Worm (Caenorhabditis elegans) whole organism, mixed stage, embryonic: ENCODE measurements around the gene F46G11.4.

Experiments
- blmp-1 ChIP-seq: fragments of 150-350 bp; optimal IDR thresholded peaks from 2 replicates; lab custom pipeline; 2014; ENCODE audit warnings: missing biosample characterization, missing genetic modification characterization
- elt-3 ChIP-seq: fragments of 150-350 bp; optimal IDR thresholded peaks from 2 replicates; lab custom pipeline; 2014; ENCODE audit warnings: missing biosample characterization, missing genetic modification characterization
- ham-2 ChIP-seq: fragments of 200-800 bp; sonication (Bioruptor generic); optimal IDR thresholded peaks from 2 replicates; lab custom pipeline; 2018; ENCODE audit warnings: mild to moderate bottlenecking, missing genetic modification characterization, missing compliant biosample characterization
- lin-32 ChIP-seq: fragments of 200-800 bp; sonication (Bioruptor generic); optimal IDR thresholded peaks from 2 replicates; lab custom pipeline; 2018; ENCODE audit warnings: mild to moderate bottlenecking, missing genetic modification characterization, missing compliant biosample characterization
- nhr-28 ChIP-seq: fragments of 150-350 bp; optimal IDR thresholded peaks from 2 replicates; lab custom pipeline; 2014; ENCODE audit warnings: missing biosample characterization, missing genetic modification characterization
- pha-4 ChIP-seq: fragments of 150-350 bp; optimal IDR thresholded peaks from 2 replicates; lab custom pipeline; 2018; ENCODE audit warnings: missing biosample characterization, missing genetic modification reagents, missing genetic modification characterization
- snpc-4 ChIP-seq: fragments of 150-350 bp; optimal IDR thresholded peaks from 2 replicates; lab custom pipeline; 2014; ENCODE audit warnings: missing biosample characterization, missing genetic modification characterization

DNA sequence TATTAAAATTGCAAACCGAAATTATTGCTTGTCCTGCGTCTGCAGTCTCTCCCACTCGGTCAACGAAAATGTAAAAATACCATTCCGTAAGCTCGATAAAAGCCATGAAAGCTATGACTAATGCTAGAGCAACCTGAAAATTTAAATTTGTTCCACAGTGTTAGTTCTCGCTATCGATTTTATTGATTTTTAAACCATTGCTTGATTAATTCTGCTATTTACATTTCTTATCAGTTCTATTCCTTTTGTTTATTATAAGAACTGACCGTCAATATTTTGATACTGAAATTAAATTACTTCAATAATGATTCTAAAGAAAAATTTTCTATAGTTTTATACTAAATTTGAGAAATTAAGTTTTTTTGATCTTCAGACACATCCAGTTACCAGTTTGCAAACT lies 40.6 kb upstream of the F46G11.4 start:
- TF ChIP-seq pha-4 (tag; lab: Kevin White, UChicago) (no peak), lin-32 (GFP tag; lab: Kevin White, UChicago) (no peak), blmp-1 (tag; lab: Kevin White, UChicago) (no peak), elt-3 (no peak), nhr-28 (no peak), snpc-4 (tag; lab: Kevin White, UChicago) (no peak), ham-2 (GFP tag; lab: Kevin White, UChicago) (no peak)
